Fruit fly (Drosophila melanogaster): Measurements from ENCODE around the gene tnc.

tnc gene

DNA sequence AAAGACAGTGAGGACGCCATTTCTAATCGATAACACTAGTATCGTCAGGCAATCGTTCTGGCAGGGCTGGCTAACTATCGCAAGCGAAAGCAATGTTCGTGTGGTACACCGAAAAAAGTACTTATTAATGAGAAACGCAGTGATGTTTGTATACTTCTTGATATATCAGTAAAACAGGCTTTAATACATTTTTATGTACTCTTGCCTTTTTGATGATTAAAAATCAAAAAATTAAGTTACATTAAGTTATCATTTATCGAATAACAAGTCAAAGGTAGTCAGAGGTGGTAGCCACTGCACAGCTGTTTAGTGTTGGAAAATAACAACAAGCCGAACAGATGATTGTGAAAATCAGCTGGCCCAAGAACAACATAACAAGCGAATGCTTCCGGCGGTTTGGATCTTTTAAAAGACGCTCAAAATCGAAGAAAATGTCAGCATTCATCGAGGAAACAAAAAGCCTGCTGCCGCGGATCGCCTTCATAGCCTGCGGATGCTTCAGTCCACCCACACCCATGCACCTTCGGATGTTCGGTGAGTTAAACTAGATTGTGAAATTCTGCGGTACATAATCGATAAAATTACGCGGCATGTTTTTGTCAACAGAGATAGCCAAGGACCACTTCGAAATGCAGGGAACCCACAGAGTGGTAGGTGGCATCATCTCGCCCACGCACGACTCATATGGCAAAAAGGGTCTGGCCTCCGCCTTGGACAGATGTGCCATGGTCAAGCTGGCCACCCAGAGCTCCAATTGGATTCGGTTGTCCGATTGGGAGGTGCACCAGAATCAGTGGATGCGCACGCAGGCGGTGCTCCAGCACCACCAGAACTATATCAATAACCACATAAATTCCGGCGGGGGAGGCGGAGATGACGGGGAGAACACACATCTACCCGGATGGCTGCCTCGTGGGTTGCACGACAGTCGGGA lies 39.0 kb upstream of the tnc start, which contains the start of the genes ssh and Nmnat (continued):
- TF ChIP-seq CG1603 (tag; optimal IDR thresholded peaks at IDR 0.05) = peak; percentile 29
- peak; percentile 65; the same call in 1 of the 2 replicates for TF ChIP-seq tna (GFP tag; IDR thresholded peaks at IDR 0.05; ENCODE audit: partially characterized antibody)
- peak; percentile 85 for TF ChIP-seq Ets97D (GFP tag; optimal IDR thresholded peaks at IDR 0.05)
- peak; percentile 42 for TF ChIP-seq ems (GFP tag; optimal IDR thresholded peaks at IDR 0.05)
- peak; percentile 34 for TF ChIP-seq gfzf (GFP tag; optimal IDR thresholded peaks at IDR 0.05)
- TF ChIP-seq C15 (GFP tag; IDR thresholded peaks at IDR 0.05) = 0 out of 3 replicates have a peak, but pooled peaks have one; percentile 52
- peak in 1 of 3 experiments; percentile 17 for TF ChIP-seq Stat92E (GFP tag; optimal IDR thresholded peaks at IDR 0.05)
- TF ChIP-seq CG15269 (tag; optimal IDR thresholded peaks at IDR 0.05) = no peak
- peak; percentile 17; the same call in 1 of the 3 replicates for TF ChIP-seq dysf (GFP tag; IDR thresholded peaks at IDR 0.05)
- TF ChIP-seq CG8924 (tag; optimal IDR thresholded peaks at IDR 0.05) = peak; percentile 62
- TF ChIP-seq CG12299 (tag; optimal IDR thresholded peaks at IDR 0.05) = no peak

DNA sequence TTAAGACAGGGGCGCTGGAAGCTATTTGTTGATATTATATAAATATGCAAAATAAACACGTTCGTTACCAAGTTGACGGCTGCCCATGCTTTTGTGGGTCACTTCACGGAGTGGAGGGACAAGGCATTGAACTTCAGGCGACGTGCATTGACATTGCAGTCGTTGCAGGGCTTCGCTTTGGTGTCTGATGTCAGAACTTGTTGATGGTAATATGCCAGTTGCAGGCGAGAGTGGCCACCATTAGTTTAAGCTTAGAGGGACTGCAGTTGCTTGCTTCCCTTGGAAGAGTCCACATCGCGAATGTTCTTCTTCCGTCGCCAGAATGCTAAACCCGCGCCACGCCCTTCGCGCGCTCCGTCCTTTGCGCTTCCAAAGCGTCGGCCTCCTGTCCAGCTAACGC lies 36.9 kb upstream of the tnc start, which contains the start of gene mah:
Gene mah (plus strand): TSS at position 301 of the 400 bp plus-strand sequence.
- TF ChIP-seq fu2 (GFP tag; optimal IDR thresholded peaks at IDR 0.05) (no peak), HLH4C (GFP tag; IDR thresholded peaks at IDR 0.05; ENCODE audit: partially characterized antibody) (no peak), CG7786 (GFP tag; optimal IDR thresholded peaks at IDR 0.05) (no peak), Fer3 (tag; optimal IDR thresholded peaks at IDR 0.05) (no peak), mam (GFP tag; optimal IDR thresholded peaks at IDR 0.05) (no peak), CG9609 (GFP tag; optimal IDR thresholded peaks at IDR 0.05) (no peak)

dm6 chr3R:24953152-24953551 lies 31.0 kb upstream of the tnc start:
- TF ChIP-seq Lhr (GFP tag; optimal IDR thresholded peaks at IDR 0.05) (no peak), CG14860 (GFP tag; IDR thresholded peaks at IDR 0.05; ENCODE audit: partially characterized antibody) (no peak), CG6689 (GFP tag; IDR thresholded peaks at IDR 0.05) (no peak), pzg (GFP tag; optimal IDR thresholded peaks at IDR 0.05) (no peak), Doc3 (GFP tag; IDR thresholded peaks at IDR 0.05; ENCODE audit: partially characterized antibody) (no peak), CG13296 (GFP tag; optimal IDR thresholded peaks at IDR 0.05) (no peak), Dek (tag; optimal IDR thresholded peaks at IDR 0.05) (no peak), cato (GFP tag; optimal IDR thresholded peaks at IDR 0.05; ENCODE audit: borderline replicate concordance) (no peak), fd102C (GFP tag; optimal IDR thresholded peaks at IDR 0.05) (no peak), CG14441 (GFP tag; IDR thresholded peaks at IDR 0.05) (no peak), CG7987 (GFP tag; optimal IDR thresholded peaks at IDR 0.05) (no peak), CG10209 (GFP tag; optimal IDR thresholded peaks at IDR 0.05) (no peak), Bteb2 (GFP tag; optimal IDR thresholded peaks at IDR 0.05) (no peak), CG5245 (GFP tag; optimal IDR thresholded peaks at IDR 0.05) (no peak), CG6791 (GFP tag; IDR thresholded peaks at IDR 0.05; ENCODE audit: partially characterized antibody) (no peak), dimm (GFP tag; IDR thresholded peaks at IDR 0.05) (no peak), CG6254 (GFP tag; optimal IDR thresholded peaks at IDR 0.05) (no peak), CG16779 (GFP tag; IDR thresholded peaks at IDR 0.05) (no peak)
